Worm (Caenorhabditis elegans): ENCODE results near the gene usp-46.

DNA sequence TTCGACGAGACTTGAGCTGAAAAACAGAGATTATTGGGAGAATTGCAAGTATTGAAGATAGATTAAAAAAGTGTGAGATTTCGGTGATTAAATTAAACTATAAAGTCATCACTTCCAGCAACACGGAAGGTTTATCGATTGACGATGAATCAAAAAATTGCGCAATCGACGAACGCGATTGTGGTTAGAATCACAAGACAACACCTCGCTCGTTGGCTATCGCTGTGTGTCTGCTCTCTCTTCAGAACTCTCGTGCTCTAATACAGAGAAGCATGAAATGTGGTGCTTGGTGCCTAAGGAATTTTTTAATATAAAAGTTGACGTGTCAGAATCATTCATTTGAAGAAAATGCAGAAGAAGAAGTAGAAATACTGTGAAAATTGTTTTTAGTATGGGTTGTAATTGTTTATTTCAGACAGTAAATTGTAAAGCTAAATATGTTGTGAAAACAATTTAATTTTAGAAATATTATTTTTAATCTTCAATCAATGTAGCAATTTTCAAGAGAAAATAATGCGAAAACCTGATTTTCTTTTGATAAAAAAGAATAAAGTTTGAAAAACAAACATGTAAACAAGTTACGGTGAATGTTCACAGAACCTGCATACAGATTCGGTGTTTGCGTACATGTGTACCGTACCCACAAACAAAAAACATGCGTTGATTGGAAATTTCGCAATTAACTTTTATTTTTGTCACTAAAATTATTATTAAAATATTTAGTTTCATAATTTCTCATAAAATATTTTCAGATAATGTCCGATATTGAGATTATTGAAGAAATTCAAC is 50.9 kb downstream of the usp-46 start, which contains the start of the genes ZK632.10 and ZK632.11:
- TF ChIP-seq lin-15B (tag; optimal IDR thresholded peaks at IDR 0.05) (peak; percentile 57), nhr-11 (tag; optimal IDR thresholded peaks at IDR 0.05) (no peak), nhr-23 (tag; optimal IDR thresholded peaks at IDR 0.05) (peak; percentile 34), nhr-12 (tag; optimal IDR thresholded peaks at IDR 0.05) (no peak), unc-62 (GFP tag; optimal IDR thresholded peaks at IDR 0.05) (no peak), ama-1 (optimal IDR thresholded peaks at IDR 0.05) (no peak)

Data from whole organism, L3 larva.